Worm (Caenorhabditis elegans) whole organism, mixed stage, embryonic: ENCODE measurements around the gene lrch-1.

Experiments
- bed-3 ChIP-seq: fragments of 200-800 bp; sonication (Bioruptor generic); optimal IDR thresholded peaks from 3 replicates; lab custom pipeline; 2018; ENCODE audit warnings: mild to moderate bottlenecking, missing genetic modification characterization, moderate library complexity, missing compliant biosample characterization
- blmp-1 ChIP-seq: fragments of 150-350 bp; optimal IDR thresholded peaks from 2 replicates; lab custom pipeline; 2014; ENCODE audit warnings: missing biosample characterization, missing genetic modification characterization
- ceh-39 ChIP-seq: fragments of 150-350 bp; optimal IDR thresholded peaks from 2 replicates; lab custom pipeline; 2014; ENCODE audit warnings: missing biosample characterization, missing genetic modification characterization
- ceh-43 ChIP-seq: fragments of 200-800 bp; sonication (Bioruptor generic); optimal IDR thresholded peaks from 2 replicates; lab custom pipeline; 2018; ENCODE audit warnings: mild to moderate bottlenecking, missing genetic modification characterization, moderate library complexity, missing compliant biosample characterization
- ceh-83 ChIP-seq: fragments of 200-800 bp; sonication (Bioruptor generic); optimal IDR thresholded peaks from 2 replicates; lab custom pipeline; 2018; ENCODE audit warnings: mild to moderate bottlenecking, missing genetic modification characterization, missing compliant biosample characterization
- ces-1 ChIP-seq: fragments of 150-350 bp; optimal IDR thresholded peaks from 2 replicates; lab custom pipeline; 2014; ENCODE audit warnings: missing biosample characterization, missing genetic modification reagents, missing genetic modification characterization
- cnd-1 ChIP-seq: fragments of 200-800 bp; sonication (Bioruptor generic); optimal IDR thresholded peaks from 2 replicates; lab custom pipeline; 2018; ENCODE audit warnings: mild to moderate bottlenecking, missing genetic modification characterization, missing compliant biosample characterization
- drap-1 ChIP-seq: fragments of 200-800 bp; sonication (Bioruptor generic); optimal IDR thresholded peaks from 3 replicates; lab custom pipeline; 2018; ENCODE audit warnings: mild to moderate bottlenecking, missing genetic modification characterization, missing compliant biosample characterization
- elt-1 ChIP-seq: sonication (generic microtip); optimal IDR thresholded peaks from 2 replicates; lab custom pipeline; 2017; ENCODE audit warnings: missing genetic modification characterization, mild to moderate bottlenecking, missing compliant biosample characterization, antibody characterized with exemption, moderate library complexity, borderline replicate concordance; ENCODE audit not compliant: insufficient read depth
- elt-3 ChIP-seq: fragments of 150-350 bp; optimal IDR thresholded peaks from 2 replicates; lab custom pipeline; 2014; ENCODE audit warnings: missing biosample characterization, missing genetic modification characterization
- flh-1 ChIP-seq: fragments of 200-800 bp; sonication (Bioruptor generic); optimal IDR thresholded peaks from 2 replicates; lab custom pipeline; 2018; ENCODE audit warnings: mild to moderate bottlenecking, missing genetic modification characterization, moderate library complexity, missing compliant biosample characterization
- ham-2 ChIP-seq: fragments of 200-800 bp; sonication (Bioruptor generic); optimal IDR thresholded peaks from 2 replicates; lab custom pipeline; 2018; ENCODE audit warnings: mild to moderate bottlenecking, missing genetic modification characterization, missing compliant biosample characterization
- hlh-1 ChIP-seq: fragments of 150-350 bp; optimal IDR thresholded peaks from 2 replicates; lab custom pipeline; 2014; ENCODE audit warnings: missing biosample characterization, missing genetic modification reagents, missing genetic modification characterization
- lin-13 ChIP-seq: fragments of 150-350 bp; optimal IDR thresholded peaks from 2 replicates; lab custom pipeline; 2014; ENCODE audit warnings: missing biosample characterization, missing genetic modification characterization
- mab-5 ChIP-seq: fragments of 150-350 bp; optimal IDR thresholded peaks from 2 replicates; lab custom pipeline; 2014; ENCODE audit warnings: missing biosample characterization, missing genetic modification characterization
- mep-1 ChIP-seq: fragments of 150-350 bp; optimal IDR thresholded peaks from 2 replicates; lab custom pipeline; 2017; ENCODE audit warnings: missing biosample characterization, missing genetic modification reagents, missing genetic modification characterization, inconsistent platforms
- mls-2 ChIP-seq: sonication (generic microtip); optimal IDR thresholded peaks from 2 replicates; lab custom pipeline; 2016; ENCODE audit warnings: mild to moderate bottlenecking, missing genetic modification characterization, moderate library complexity, missing compliant biosample characterization
- nhr-12 ChIP-seq: fragments of 150-350 bp; optimal IDR thresholded peaks from 2 replicates; lab custom pipeline; 2014; ENCODE audit warnings: missing biosample characterization, missing genetic modification characterization
- nhr-2 ChIP-seq: fragments of 150-350 bp; optimal IDR thresholded peaks from 2 replicates; lab custom pipeline; 2014; ENCODE audit warnings: missing biosample characterization, missing genetic modification characterization
- nhr-237 ChIP-seq: fragments of 150-350 bp; optimal IDR thresholded peaks from 2 replicates; lab custom pipeline; 2014; ENCODE audit warnings: missing biosample characterization, missing genetic modification characterization
- nhr-28 ChIP-seq: fragments of 150-350 bp; optimal IDR thresholded peaks from 2 replicates; lab custom pipeline; 2014; ENCODE audit warnings: missing biosample characterization, missing genetic modification characterization
- nhr-76 ChIP-seq: sonication (generic microtip); optimal IDR thresholded peaks from 2 replicates; lab custom pipeline; 2017; ENCODE audit warnings: missing biosample characterization, missing genetic modification characterization
- pha-4 ChIP-seq: fragments of 150-350 bp; optimal IDR thresholded peaks from 2 replicates; lab custom pipeline; 2018; ENCODE audit warnings: missing biosample characterization, missing genetic modification reagents, missing genetic modification characterization
- sem-2 ChIP-seq: fragments of 200-800 bp; sonication (Bioruptor generic); optimal IDR thresholded peaks from 2 replicates; lab custom pipeline; 2018; ENCODE audit warnings: mild to moderate bottlenecking, missing genetic modification characterization, missing compliant biosample characterization
- snpc-4 ChIP-seq: fragments of 150-350 bp; optimal IDR thresholded peaks from 2 replicates; lab custom pipeline; 2014; ENCODE audit warnings: missing biosample characterization, missing genetic modification characterization
- sptf-1 ChIP-seq: sonication (generic microtip); optimal IDR thresholded peaks from 2 replicates; lab custom pipeline; 2017; ENCODE audit warnings: mild to moderate bottlenecking, missing genetic modification characterization, moderate library complexity, missing compliant biosample characterization
- tbx-8 ChIP-seq: fragments of 200-800 bp; sonication (Bioruptor generic); optimal IDR thresholded peaks from 2 replicates; lab custom pipeline; 2018; ENCODE audit warnings: mild to moderate bottlenecking, missing genetic modification characterization, moderate library complexity, missing compliant biosample characterization
- unc-120 ChIP-seq: sonication (generic microtip); optimal IDR thresholded peaks from 2 replicates; lab custom pipeline; 2017; ENCODE audit warnings: missing genetic modification characterization, missing compliant biosample characterization; ENCODE audit not compliant: poor library complexity, severe bottlenecking
- unc-39 ChIP-seq: fragments of 150-350 bp; optimal IDR thresholded peaks from 2 replicates; lab custom pipeline; 2014; ENCODE audit warnings: missing biosample characterization, missing genetic modification characterization
- ztf-11 ChIP-seq: fragments of 150-350 bp; optimal IDR thresholded peaks from 2 replicates; lab custom pipeline; 2014; ENCODE audit warnings: missing biosample characterization, missing genetic modification characterization

The lrch-1 gene

ce11 chrX:6250866-6251265 lies 34.4 kb upstream of the lrch-1 start:
- peak; percentile 88 for TF ChIP-seq ces-1 (GFP tag; lab: Kevin White, UChicago)
- no peak for TF ChIP-seq elt-3
- TF ChIP-seq lin-13, result no peak

- TF ChIP-seq cnd-1 (no peak), elt-3 (peak; percentile 19), pha-4 (tag; lab: Kevin White, UChicago) (no peak), unc-120 (tag; lab: Kevin White, UChicago) (peak; percentile 48), ham-2 (GFP tag; lab: Kevin White, UChicago) (no peak), ces-1 (GFP tag; lab: Kevin White, UChicago) (no peak), sptf-1 (tag; lab: Kevin White, UChicago) (no peak), nhr-237 (tag; lab: Kevin White, UChicago) (no peak)
- TF ChIP-seq, all 35 proteins: peak for 2
These were observed 33.9 kb upstream of the lrch-1 start for ce11 chrX:6250272-6250752.

- TF ChIP-seq snpc-4 (tag; lab: Kevin White, UChicago), result no peak
- no peak for TF ChIP-seq nhr-76 (tag; lab: Kevin White, UChicago)
- TF ChIP-seq hlh-1 (tag; lab: Kevin White, UChicago), result no peak
- no peak for TF ChIP-seq sem-2 (GFP tag; lab: Kevin White, UChicago)
- TF ChIP-seq mep-1, result no peak
- TF ChIP-seq nhr-2 (tag; lab: Kevin White, UChicago), result no peak
- TF ChIP-seq nhr-12 (tag; lab: Kevin White, UChicago), result no peak
- no peak for TF ChIP-seq elt-3
- no peak for TF ChIP-seq elt-1 (tag; lab: Kevin White, UChicago)
- TF ChIP-seq nhr-28 (tag; lab: Kevin White, UChicago), result no peak
- TF ChIP-seq mls-2 (tag; lab: Kevin White, UChicago), result no peak
- TF ChIP-seq drap-1, result no peak
- no peak for TF ChIP-seq cnd-1
- TF ChIP-seq bed-3 (GFP tag; lab: Kevin White, UChicago), result no peak
- TF ChIP-seq ztf-11 (tag; lab: Kevin White, UChicago), result no peak
These were observed 32.6 kb upstream of the lrch-1 start for ce11 chrX:6248778-6249658.

DNA sequence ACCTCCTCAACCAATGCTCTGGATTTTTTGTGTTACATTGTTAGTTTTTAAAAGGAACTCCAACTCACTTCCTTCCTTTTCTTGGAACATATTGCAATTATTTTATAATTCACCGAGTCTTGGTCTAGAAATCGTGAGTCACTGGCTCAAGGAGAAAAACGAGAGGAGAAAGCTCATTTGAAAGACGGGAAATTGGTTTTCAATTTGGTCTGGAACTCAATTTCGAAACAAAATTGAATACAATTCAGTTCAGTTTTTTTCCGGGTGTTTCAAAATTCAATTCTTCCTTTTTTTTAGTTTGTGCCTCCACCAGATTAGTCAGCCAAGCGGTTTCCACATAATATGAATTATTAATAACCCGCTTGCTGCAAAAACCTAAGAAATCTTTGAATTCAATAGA lies 31.4 kb upstream of the lrch-1 start:
- TF ChIP-seq nhr-76 (tag; lab: Kevin White, UChicago) (no peak), ces-1 (GFP tag; lab: Kevin White, UChicago) (peak; percentile 57)

ce11 chrX:6247013-6247412 lies 30.6 kb upstream of the lrch-1 start:
- TF ChIP-seq ztf-11 (tag; lab: Kevin White, UChicago) (no peak), ceh-39 (tag; lab: Kevin White, UChicago) (no peak), blmp-1 (tag; lab: Kevin White, UChicago) (no peak), nhr-12 (tag; lab: Kevin White, UChicago) (no peak), tbx-8 (GFP tag; lab: Kevin White, UChicago) (no peak), cnd-1 (no peak), ceh-43 (GFP tag; lab: Kevin White, UChicago) (no peak), mab-5 (tag; lab: Kevin White, UChicago) (no peak), hlh-1 (tag; lab: Kevin White, UChicago) (no peak), nhr-28 (tag; lab: Kevin White, UChicago) (no peak), drap-1 (no peak), unc-39 (no peak), flh-1 (no peak), elt-3 (no peak), mls-2 (tag; lab: Kevin White, UChicago) (no peak)

DNA sequence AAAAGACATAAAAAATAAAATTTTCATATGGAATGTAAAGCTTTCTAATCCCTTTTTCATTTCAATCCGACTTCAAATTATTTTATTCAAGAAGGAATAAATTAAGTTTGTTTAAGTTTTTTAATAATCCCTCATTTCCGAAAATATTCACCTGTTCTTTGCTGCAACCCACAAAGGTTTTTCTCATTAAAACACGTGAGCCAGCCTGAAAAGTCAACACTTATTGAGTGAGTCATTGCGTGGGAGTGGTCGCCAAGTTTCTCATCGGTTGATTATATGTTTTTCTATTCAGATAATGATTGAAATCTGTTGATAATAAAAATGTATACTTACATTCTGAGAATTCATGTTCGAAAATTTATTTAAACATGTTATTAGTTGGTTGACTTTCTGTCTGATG lies 29.0 kb upstream of the lrch-1 start:
- TF ChIP-seq ceh-39 (tag; lab: Kevin White, UChicago) (no peak), ceh-83 (GFP tag; lab: Kevin White, UChicago) (no peak)
